Fruit fly (Drosophila melanogaster) whole organism: ENCODE results near the gene CG45012.

ENCODE experiments used
- CG8478 ChIP-seq: fragments of >200 bp; optimal IDR thresholded peaks from 2 replicates; lab custom pipeline; 2018; ENCODE audit warnings: inconsistent platforms
- Dll ChIP-seq: fragments of >200 bp; optimal IDR thresholded peaks from 2 replicates; lab custom pipeline; 2017
- EcR ChIP-seq, 2 experiments: fragments of >200 bp; optimal IDR thresholded peaks; 2 replicates each; lab custom pipeline; 2017; ENCODE audit warnings: missing biosample characterization in 2 of 2, missing genetic modification characterization in 2 of 2, missing genetic modification reagents in 2 of 2
- pan ChIP-seq: fragments of >200 bp; optimal IDR thresholded peaks from 2 replicates; lab custom pipeline; 2017
- psq ChIP-seq: fragments of >200 bp; optimal IDR thresholded peaks from 2 replicates; lab custom pipeline; 2017
- usp ChIP-seq: fragments of >200 bp; optimal IDR thresholded peaks from 2 replicates; lab custom pipeline; 2017; ENCODE audit warnings: missing biosample characterization, missing genetic modification characterization, mixed read lengths

CG45012 gene

dm6 chr2L:11834308-11834707 is at the start of gene CG45012:
Gene CG45012 (plus strand): TSS chr2L:11834608.
- no peak for TF ChIP-seq Dll
- no peak for TF ChIP-seq usp (GFP tag; lab: Kevin White, UChicago)
- no peak for TF ChIP-seq CG8478 (lab: Kevin White, UChicago)
- no peak for TF ChIP-seq psq
- no peak for TF ChIP-seq pan (lab: Kevin White, UChicago)
- no peak for TF ChIP-seq EcR (GFP tag; optimal IDR thresholded peaks at IDR 0.05; lab: Kevin White, UChicago)

dm6 chr2L:11788034-11788433 is 46.4 kb upstream of the CG45012 start, which contains the start of gene CG14931:
Gene CG14931 (plus strand): TSS chr2L:11788334.
- TF ChIP-seq EcR (GFP tag; optimal IDR thresholded peaks at IDR 0.05; lab: Kevin White, UChicago), result no peak
- TF ChIP-seq usp (GFP tag; lab: Kevin White, UChicago), result no peak
- TF ChIP-seq psq, result no peak
- TF ChIP-seq pan (lab: Kevin White, UChicago), result no peak
- TF ChIP-seq CG8478 (lab: Kevin White, UChicago), result no peak
- TF ChIP-seq Dll, result no peak

- TF ChIP-seq psq (no peak), EcR (GFP tag; optimal IDR thresholded peaks at IDR 0.05; lab: Kevin White, UChicago) (no peak), Dll (no peak), usp (GFP tag; lab: Kevin White, UChicago) (no peak), pan (lab: Kevin White, UChicago) (no peak), CG8478 (lab: Kevin White, UChicago) (no peak)
These were observed 44.7 kb upstream of the CG45012 start, which contains the start of gene CG14932 for dm6 chr2L:11789690-11790089. Gene CG14932 (plus strand): TSS chr2L:11789919.

- TF ChIP-seq Dll (no peak), pan (lab: Kevin White, UChicago) (no peak), psq (no peak), CG8478 (lab: Kevin White, UChicago) (no peak), usp (GFP tag; lab: Kevin White, UChicago) (no peak), EcR (GFP tag; optimal IDR thresholded peaks at IDR 0.05; lab: Kevin White, UChicago) (no peak)
These were observed 42.1 kb upstream of the CG45012 start, which contains the start of gene Tsp33B for dm6 chr2L:11792265-11792664. Gene Tsp33B (minus strand): TSS chr2L:11792365.

- no peak for TF ChIP-seq Dll
- no peak for TF ChIP-seq pan (lab: Kevin White, UChicago)
- TF ChIP-seq psq, result no peak
- no peak for TF ChIP-seq usp (GFP tag; lab: Kevin White, UChicago)
- no peak for TF ChIP-seq CG8478 (lab: Kevin White, UChicago)
- no peak for TF ChIP-seq EcR (GFP tag; optimal IDR thresholded peaks at IDR 0.05; lab: Kevin White, UChicago)
These were observed 40.4 kb upstream of the CG45012 start, which contains the start of gene CG14937 for dm6 chr2L:11793986-11794385. Gene CG14937 (minus strand): TSS chr2L:11794086.

- TF ChIP-seq pan (lab: Kevin White, UChicago), result no peak
- TF ChIP-seq EcR (GFP tag; optimal IDR thresholded peaks at IDR 0.05; lab: Kevin White, UChicago), result no peak
- TF ChIP-seq CG8478 (lab: Kevin White, UChicago), result no peak
- no peak for TF ChIP-seq Dll
- TF ChIP-seq psq, result no peak
- no peak for TF ChIP-seq usp (GFP tag; lab: Kevin White, UChicago)
These were observed 37.3 kb upstream of the CG45012 start for dm6 chr2L:11797127-11797526.

- TF ChIP-seq CG8478 (lab: Kevin White, UChicago) (no peak), psq (no peak), usp (GFP tag; lab: Kevin White, UChicago) (no peak), Dll (peak; percentile 85), pan (lab: Kevin White, UChicago) (no peak)
These were observed 30.0 kb upstream of the CG45012 start for dm6 chr2L:11804228-11805044.

- no peak for TF ChIP-seq EcR (GFP tag; optimal IDR thresholded peaks at IDR 0.05; lab: Kevin White, UChicago)
These were observed 28.2 kb upstream of the CG45012 start for dm6 chr2L:11806022-11806700.

- no peak for TF ChIP-seq CG8478 (lab: Kevin White, UChicago)
- no peak for TF ChIP-seq usp (GFP tag; lab: Kevin White, UChicago)
- no peak for TF ChIP-seq EcR (GFP tag; optimal IDR thresholded peaks at IDR 0.05; lab: Kevin White, UChicago)
- peak; percentile 92 for TF ChIP-seq Dll
- TF ChIP-seq psq, result peak; percentile 81
- no peak for TF ChIP-seq pan (lab: Kevin White, UChicago)
These were observed 27.4 kb upstream of the CG45012 start for dm6 chr2L:11806701-11807674.

dm6 chr2L:11807697-11808226 is 26.6 kb upstream of the CG45012 start:
- TF ChIP-seq pan (lab: Kevin White, UChicago) (no peak), psq (no peak), usp (GFP tag; lab: Kevin White, UChicago) (no peak), EcR (GFP tag; optimal IDR thresholded peaks at IDR 0.05; lab: Kevin White, UChicago) (peak in 1 of 2 experiments; percentile 29), Dll (peak; percentile 70), CG8478 (lab: Kevin White, UChicago) (peak; percentile 32)

dm6 chr2L:11808327-11808701 is 26.1 kb upstream of the CG45012 start:
- no peak for TF ChIP-seq Dll
- TF ChIP-seq EcR (GFP tag; optimal IDR thresholded peaks at IDR 0.05; lab: Kevin White, UChicago), result no peak
- TF ChIP-seq CG8478 (lab: Kevin White, UChicago), result no peak
- no peak for TF ChIP-seq psq
- TF ChIP-seq pan (lab: Kevin White, UChicago), result no peak
